Worm (Caenorhabditis elegans): ENCODE data around the gene C47E12.13.

ce11 chrIV:9976284-9976683 lies 30.4 kb downstream of the C47E12.13 start, which contains the start of gene C47E12.14:
- no peak for TF ChIP-seq egl-5 (tag; optimal IDR thresholded peaks at IDR 0.05)
- no peak for TF ChIP-seq unc-39 (tag; optimal IDR thresholded peaks at IDR 0.05)
- no peak for TF ChIP-seq nhr-25 (tag; optimal IDR thresholded peaks at IDR 0.05)
- TF ChIP-seq ztf-4 (tag; optimal IDR thresholded peaks at IDR 0.05): no peak
- TF ChIP-seq ztf-11 (tag; optimal IDR thresholded peaks at IDR 0.05): no peak
- no peak for TF ChIP-seq nhr-28 (tag; optimal IDR thresholded peaks at IDR 0.05)
- no peak for TF ChIP-seq unc-62 (GFP tag; optimal IDR thresholded peaks at IDR 0.05)

Measured in whole organism, L3 larva.